Fruit fly (Drosophila melanogaster) whole organism, embryonic: ENCODE data around the gene DIP-alpha.

Source experiments
- Aef1 ChIP-seq: fragments of 200-800 bp; sonication (Bioruptor generic); IDR thresholded peaks from 3 replicates; pipeline ENCODE4 v1.3.6; 2022; ENCODE audit warnings: missing biosample characterization, missing genetic modification characterization
- Antp ChIP-seq: fragments of 200-800 bp; sonication (Bioruptor generic); optimal IDR thresholded peaks from 3 replicates; lab custom pipeline; 2016; ENCODE audit warnings: missing biosample characterization, missing genetic modification characterization
- CG10147 ChIP-seq: fragments of 200-800 bp; sonication (Bioruptor generic); optimal IDR thresholded peaks from 2 replicates; lab custom pipeline; 2019; ENCODE audit warnings: missing biosample characterization, mild to moderate bottlenecking, missing genetic modification characterization, moderate library complexity
- CG10462 ChIP-seq: fragments of 200-800 bp; sonication (Bioruptor generic); optimal IDR thresholded peaks from 2 replicates; lab custom pipeline; 2016; ENCODE audit warnings: missing biosample characterization, missing genetic modification characterization
- CG10654 ChIP-seq: fragments of 200-800 bp; sonication (Bioruptor generic); optimal IDR thresholded peaks from 2 replicates; lab custom pipeline; 2016; ENCODE audit warnings: missing biosample characterization, missing genetic modification characterization
- CG11696 ChIP-seq: fragments of 200-800 bp; sonication (Bioruptor generic); IDR thresholded peaks from 2 replicates; pipeline ENCODE4 v1.3.6; 2022; ENCODE audit warnings: missing biosample characterization, missing genetic modification characterization
- CG12219 ChIP-seq: fragments of 200-800 bp; sonication (Bioruptor generic); optimal IDR thresholded peaks from 3 replicates; lab custom pipeline; 2018; ENCODE audit warnings: missing biosample characterization, mild to moderate bottlenecking, missing genetic modification characterization
- CG13624 ChIP-seq: fragments of 200-800 bp; sonication (Bioruptor generic); optimal IDR thresholded peaks from 2 replicates; lab custom pipeline; 2016; ENCODE audit warnings: missing biosample characterization, missing genetic modification characterization
- CG14710 ChIP-seq: fragments of 200-800 bp; sonication (Bioruptor generic); optimal IDR thresholded peaks from 3 replicates; lab custom pipeline; 2019; ENCODE audit warnings: missing biosample characterization, mild to moderate bottlenecking, missing genetic modification characterization, moderate library complexity
- CG1647 ChIP-seq: fragments of 200-800 bp; sonication (Bioruptor generic); optimal IDR thresholded peaks from 3 replicates; lab custom pipeline; 2016; ENCODE audit warnings: missing biosample characterization, missing genetic modification characterization
- CG17328 ChIP-seq: fragments of 200-800 bp; sonication (Bioruptor generic); IDR thresholded peaks from 2 replicates; pipeline ENCODE4 v1.3.6; 2022; ENCODE audit warnings: missing biosample characterization, missing genetic modification characterization
- CG18764 ChIP-seq: fragments of 200-800 bp; sonication (Bioruptor generic); optimal IDR thresholded peaks from 3 replicates; lab custom pipeline; 2016; ENCODE audit warnings: missing biosample characterization, missing genetic modification characterization
- CG34376 ChIP-seq: fragments of 200-800 bp; sonication (Bioruptor generic); optimal IDR thresholded peaks from 2 replicates; lab custom pipeline; 2018; ENCODE audit warnings: missing biosample characterization, mild to moderate bottlenecking, missing genetic modification characterization
- CG3995 ChIP-seq: fragments of 200-800 bp; sonication (Bioruptor generic); optimal IDR thresholded peaks from 3 replicates; lab custom pipeline; 2016; ENCODE audit warnings: missing biosample characterization, missing genetic modification characterization
- CG7987 ChIP-seq: fragments of 200-800 bp; sonication (Bioruptor generic); optimal IDR thresholded peaks from 2 replicates; lab custom pipeline; 2018; ENCODE audit warnings: missing biosample characterization, mild to moderate bottlenecking, missing genetic modification characterization, moderate library complexity
- CG8281 ChIP-seq: fragments of 200-800 bp; sonication (Bioruptor generic); optimal IDR thresholded peaks from 2 replicates; lab custom pipeline; 2018; ENCODE audit warnings: missing biosample characterization, mild to moderate bottlenecking, missing genetic modification characterization, moderate library complexity
- CG8359 ChIP-seq: fragments of 200-800 bp; sonication (Bioruptor generic); optimal IDR thresholded peaks from 2 replicates; lab custom pipeline; 2017; ENCODE audit warnings: missing biosample characterization, mild to moderate bottlenecking, missing genetic modification characterization, borderline replicate concordance
- CG8478 ChIP-seq: fragments of >200 bp; optimal IDR thresholded peaks from 2 replicates; lab custom pipeline; 2018
- CG9797 ChIP-seq: fragments of 200-800 bp; sonication (Bioruptor generic); optimal IDR thresholded peaks from 3 replicates; lab custom pipeline; 2018; ENCODE audit warnings: missing biosample characterization, mild to moderate bottlenecking, missing genetic modification characterization
- CHES-1-like ChIP-seq: fragments of 200-800 bp; sonication (Bioruptor generic); optimal IDR thresholded peaks from 2 replicates; lab custom pipeline; 2016; ENCODE audit warnings: missing biosample characterization, missing genetic modification characterization
- Camta ChIP-seq: fragments of 200-800 bp; sonication (Bioruptor generic); optimal IDR thresholded peaks from 2 replicates; lab custom pipeline; 2016; ENCODE audit warnings: missing biosample characterization, missing genetic modification characterization
- E2f2 ChIP-seq: fragments of 200-800 bp; sonication (Bioruptor generic); IDR thresholded peaks from 2 replicates; pipeline ENCODE4 v1.3.6; 2022; ENCODE audit warnings: missing biosample characterization, missing genetic modification characterization
- Fer1 ChIP-seq: fragments of 200-800 bp; sonication (Bioruptor generic); optimal IDR thresholded peaks from 2 replicates; lab custom pipeline; 2017; ENCODE audit warnings: missing biosample characterization, mild to moderate bottlenecking, missing genetic modification characterization
- Gsc ChIP-seq: fragments of 200-800 bp; sonication (Bioruptor generic); IDR thresholded peaks from 2 replicates; pipeline ENCODE4 v1.3.6; 2022; ENCODE audit warnings: missing biosample characterization, missing genetic modification characterization
- HHEX ChIP-seq: fragments of 200-800 bp; sonication (Bioruptor generic); optimal IDR thresholded peaks from 3 replicates; lab custom pipeline; 2017; ENCODE audit warnings: missing biosample characterization, mild to moderate bottlenecking, missing genetic modification characterization, missing genetic modification reagents
- Hmr ChIP-seq: fragments of 200-800 bp; sonication (Bioruptor generic); optimal IDR thresholded peaks from 3 replicates; lab custom pipeline; 2017; ENCODE audit warnings: mild to moderate bottlenecking, missing biosample characterization, missing genetic modification reagents, missing genetic modification characterization
- Lpt ChIP-seq: fragments of >200 bp; optimal IDR thresholded peaks from 2 replicates; lab custom pipeline; 2018; ENCODE audit warnings: missing biosample characterization, missing genetic modification characterization
- Med ChIP-seq: fragments of 200-800 bp; sonication (Bioruptor generic); peaks from one replicate; lab custom pipeline; 2016; ENCODE audit warnings: missing biosample characterization, missing genetic modification characterization, mild to moderate bottlenecking, inconsistent platforms, moderate library complexity
- Scr ChIP-seq: fragments of 200-800 bp; sonication (Bioruptor generic); IDR thresholded peaks from 2 replicates; pipeline ENCODE4 v1.3.6; 2022; ENCODE audit warnings: missing biosample characterization, missing genetic modification characterization; ENCODE audit not compliant: partially characterized antibody
- Sox102F ChIP-seq: fragments of 200-800 bp; sonication (Bioruptor generic); optimal IDR thresholded peaks from 2 replicates; lab custom pipeline; 2018; ENCODE audit warnings: missing biosample characterization, mild to moderate bottlenecking, missing genetic modification characterization, moderate library complexity
- br ChIP-seq: fragments of >200 bp; optimal IDR thresholded peaks from 2 replicates; lab custom pipeline; 2017
- chinmo ChIP-seq: fragments of 200-800 bp; sonication (Bioruptor generic); IDR thresholded peaks from 4 replicates; pipeline ENCODE4 v1.3.6; 2022; ENCODE audit warnings: missing biosample characterization, missing genetic modification characterization; ENCODE audit not compliant: partially characterized antibody
- ci ChIP-seq: fragments of 200-800 bp; sonication (Bioruptor generic); IDR thresholded peaks from 3 replicates; pipeline ENCODE4 v1.3.6; 2022; ENCODE audit warnings: missing biosample characterization, missing genetic modification characterization
- ewg ChIP-seq: fragments of 200-800 bp; sonication (Bioruptor generic); optimal IDR thresholded peaks from 3 replicates; lab custom pipeline; 2017; ENCODE audit warnings: mild to moderate bottlenecking, missing biosample characterization, missing genetic modification reagents, missing genetic modification characterization
- gce ChIP-seq: fragments of 200-800 bp; sonication (Bioruptor generic); IDR thresholded peaks from 3 replicates; pipeline ENCODE4 v1.3.6; 2022; ENCODE audit warnings: missing biosample characterization, missing genetic modification characterization
- gcm ChIP-seq: fragments of 200-800 bp; sonication (Bioruptor generic); optimal IDR thresholded peaks from 2 replicates; lab custom pipeline; 2019; ENCODE audit warnings: missing biosample characterization, mild to moderate bottlenecking, missing genetic modification characterization, moderate library complexity
- gt ChIP-seq: fragments of 200-800 bp; sonication (Bioruptor generic); IDR thresholded peaks from 2 replicates; pipeline ENCODE4 v1.3.6; 2022; ENCODE audit warnings: missing biosample characterization, missing genetic modification characterization
- insv ChIP-seq, 2 experiments: fragments of 200-800 bp; sonication (Bioruptor generic); optimal IDR thresholded peaks; 3 replicates each; lab custom pipeline; 2016 to 2018; ENCODE audit warnings: missing biosample characterization in 2 of 2, missing genetic modification characterization in 2 of 2
- inv ChIP-seq: fragments of 200-800 bp; sonication (Bioruptor generic); IDR thresholded peaks from 2 replicates; pipeline ENCODE4 v1.3.6; 2022; ENCODE audit warnings: missing biosample characterization, missing genetic modification characterization; ENCODE audit not compliant: partially characterized antibody
- jing ChIP-seq: fragments of 200-800 bp; sonication (Bioruptor generic); optimal IDR thresholded peaks from 2 replicates; lab custom pipeline; 2018; ENCODE audit warnings: missing biosample characterization, mild to moderate bottlenecking, missing genetic modification characterization
- kah ChIP-seq: fragments of 200-800 bp; sonication (Bioruptor generic); optimal IDR thresholded peaks from 2 replicates; lab custom pipeline; 2018; ENCODE audit warnings: missing biosample characterization, mild to moderate bottlenecking, missing genetic modification characterization
- lbe ChIP-seq: fragments of 200-800 bp; sonication (Bioruptor generic); optimal IDR thresholded peaks from 2 replicates; lab custom pipeline; 2016; ENCODE audit warnings: missing biosample characterization, mild to moderate bottlenecking, missing genetic modification characterization
- maf-S ChIP-seq: fragments of 200-800 bp; sonication (Bioruptor generic); optimal IDR thresholded peaks from 2 replicates; lab custom pipeline; 2016; ENCODE audit warnings: missing biosample characterization, missing genetic modification characterization
- mld ChIP-seq: fragments of 200-800 bp; sonication (Bioruptor generic); IDR thresholded peaks from 3 replicates; pipeline ENCODE4 v1.3.6; 2022; ENCODE audit warnings: missing biosample characterization, missing genetic modification characterization; ENCODE audit not compliant: partially characterized antibody
- pfk ChIP-seq: fragments of 200-800 bp; sonication (Bioruptor generic); optimal IDR thresholded peaks from 2 replicates; lab custom pipeline; 2018; ENCODE audit warnings: missing biosample characterization, mild to moderate bottlenecking, missing genetic modification characterization, moderate library complexity
- pho ChIP-seq: fragments of 200-800 bp; sonication (Bioruptor generic); optimal IDR thresholded peaks from 2 replicates; lab custom pipeline; 2016; ENCODE audit warnings: missing biosample characterization, missing genetic modification characterization
- pzg ChIP-seq: fragments of 200-800 bp; sonication (Bioruptor generic); optimal IDR thresholded peaks from 3 replicates; lab custom pipeline; 2018; ENCODE audit warnings: missing biosample characterization, mild to moderate bottlenecking, missing genetic modification characterization, moderate library complexity
- row ChIP-seq: fragments of 200-800 bp; sonication (Bioruptor generic); IDR thresholded peaks from 3 replicates; pipeline ENCODE4 v1.3.6; 2022; ENCODE audit warnings: missing biosample characterization, missing genetic modification characterization
- sens ChIP-seq: fragments of 200-800 bp; sonication (Bioruptor generic); peaks from one replicate; lab custom pipeline; 2016; ENCODE audit warnings: missing biosample characterization, missing genetic modification characterization
- sisA ChIP-seq: fragments of 200-800 bp; sonication (Bioruptor generic); IDR thresholded peaks from 2 replicates; pipeline ENCODE4 v1.3.6; 2022; ENCODE audit warnings: missing biosample characterization, missing genetic modification characterization
- slou ChIP-seq: fragments of 200-800 bp; sonication (Bioruptor generic); optimal IDR thresholded peaks from 3 replicates; lab custom pipeline; 2016; ENCODE audit warnings: missing biosample characterization, missing genetic modification characterization
- sna ChIP-seq: fragments of 200-800 bp; sonication (Bioruptor generic); IDR thresholded peaks from 2 replicates; pipeline ENCODE4 v1.3.6; 2022; ENCODE audit warnings: missing biosample characterization, missing genetic modification characterization; ENCODE audit not compliant: partially characterized antibody

DIP-alpha gene

DNA sequence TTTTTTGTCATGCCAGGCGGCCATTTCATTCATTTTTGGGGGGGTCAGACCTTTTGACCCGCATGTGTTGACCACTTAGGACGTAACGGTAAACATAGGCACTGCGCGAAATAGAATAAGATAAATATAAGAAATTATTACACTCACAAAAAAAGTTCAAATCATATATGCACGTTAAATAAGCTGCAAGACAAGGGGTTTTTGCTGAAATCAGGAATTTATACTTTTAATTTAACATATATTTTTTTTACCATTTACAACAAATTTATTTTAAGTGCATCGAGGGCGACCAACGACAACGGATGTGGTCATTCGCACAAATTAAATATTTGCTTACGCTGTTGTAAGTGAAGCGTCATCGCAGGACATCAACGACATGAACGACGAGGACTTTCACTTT lies 9.8 kb upstream of the DIP-alpha start (continued):
- no peak for TF ChIP-seq CG10654 (GFP tag; lab: Kevin White, UChicago)
- TF ChIP-seq CG1647 (GFP tag; lab: Kevin White, UChicago), result no peak
- TF ChIP-seq Hmr (GFP tag; lab: Kevin White, UChicago), result peak; percentile 41
- TF ChIP-seq Antp (GFP tag; lab: Kevin White, UChicago), result no peak
- no peak for TF ChIP-seq CG7987 (GFP tag; lab: Kevin White, UChicago)
- no peak for TF ChIP-seq pzg (GFP tag; lab: Kevin White, UChicago)
- no peak for TF ChIP-seq pho (GFP tag; lab: Kevin White, UChicago)
- no peak for TF ChIP-seq CG8478
- TF ChIP-seq sna (GFP tag; lab: Robert Waterston, UW), result no peak
- TF ChIP-seq E2f2 (GFP tag; lab: Robert Waterston, UW), result 0 out of 2 replicates have a peak, but pooled peaks have one; percentile 23
- TF ChIP-seq CG13624 (GFP tag; lab: Kevin White, UChicago), result no peak
- TF ChIP-seq Sox102F, result peak; percentile 32
- no peak for TF ChIP-seq CG10147
- no peak for TF ChIP-seq CHES-1-like (GFP tag; lab: Kevin White, UChicago)
- no peak for TF ChIP-seq CG3995 (GFP tag; lab: Kevin White, UChicago)
- TF ChIP-seq CG18764 (GFP tag; lab: Kevin White, UChicago), result no peak
- TF ChIP-seq gcm (GFP tag; lab: Kevin White, UChicago), result no peak
- TF ChIP-seq Gsc, result no peak
- no peak for TF ChIP-seq Scr (GFP tag; lab: Robert Waterston, UW)
- no peak for TF ChIP-seq gce
- TF ChIP-seq Camta (GFP tag; lab: Kevin White, UChicago), result no peak
- no peak for TF ChIP-seq slou (GFP tag; lab: Kevin White, UChicago)
- no peak for TF ChIP-seq ewg (GFP tag; lab: Kevin White, UChicago)
- no peak for TF ChIP-seq gt (GFP tag; lab: Robert Waterston, UW)
- peak; percentile 13 for TF ChIP-seq Fer1 (GFP tag; lab: Kevin White, UChicago)
- TF ChIP-seq mld (GFP tag; lab: Robert Waterston, UW), result no peak
- no peak for TF ChIP-seq CG12219 (GFP tag; lab: Kevin White, UChicago)
- no peak for TF ChIP-seq CG14710
- no peak for TF ChIP-seq HHEX (GFP tag; lab: Kevin White, UChicago)
- TF ChIP-seq CG17328 (GFP tag; lab: Robert Waterston, UW), result no peak
- TF ChIP-seq CG10462 (GFP tag; lab: Kevin White, UChicago), result no peak
- no peak for TF ChIP-seq CG34376
- peak; percentile 54 for TF ChIP-seq row (GFP tag; lab: Robert Waterston, UW)
- 0 out of 3 replicates have a peak, but pooled peaks have one; percentile 14 for TF ChIP-seq ci (GFP tag; lab: Robert Waterston, UW)
- no peak for TF ChIP-seq Med (GFP tag; lab: Kevin White, UChicago)
- TF ChIP-seq kah, result no peak
- no peak for TF ChIP-seq inv
- TF ChIP-seq CG11696 (GFP tag; lab: Robert Waterston, UW), result no peak
- TF ChIP-seq Aef1 (GFP tag; lab: Robert Waterston, UW), result no peak
- TF ChIP-seq insv (GFP tag; optimal IDR thresholded peaks at IDR 0.05; lab: Kevin White, UChicago), result no peak
- TF ChIP-seq CG8359 (GFP tag; lab: Kevin White, UChicago), result no peak
- TF ChIP-seq jing, result no peak
- TF ChIP-seq sisA (GFP tag; lab: Robert Waterston, UW), result no peak
- TF ChIP-seq chinmo (GFP tag; lab: Robert Waterston, UW), result no peak
- no peak for TF ChIP-seq CG8281
- TF ChIP-seq CG9797 (GFP tag; lab: Kevin White, UChicago), result no peak
- no peak for TF ChIP-seq Lpt (GFP tag; lab: Kevin White, UChicago)
- no peak for TF ChIP-seq pfk
- peak; percentile 14 for TF ChIP-seq sens (GFP tag; lab: Kevin White, UChicago)
- no peak for TF ChIP-seq br (lab: Kevin White, UChicago)
- no peak for TF ChIP-seq lbe (GFP tag; lab: Kevin White, UChicago)
- TF ChIP-seq maf-S (GFP tag; lab: Kevin White, UChicago), result no peak
